Worm (Caenorhabditis elegans) whole organism, L2 larva: ENCODE results near the gene Y32H12A.6.

Experiments used
- F13H6.1 ChIP-seq: sonication (generic microtip); optimal IDR thresholded peaks from 2 replicates; lab custom pipeline; 2016; ENCODE audit warnings: missing genetic modification characterization, missing compliant biosample characterization
- Y55F3AM.14 ChIP-seq: fragments of 200-800 bp; sonication (Bioruptor generic); optimal IDR thresholded peaks from 2 replicates; lab custom pipeline; 2018; ENCODE audit warnings: mild to moderate bottlenecking, missing genetic modification characterization, missing compliant biosample characterization
- egl-27 ChIP-seq: sonication (generic microtip); optimal IDR thresholded peaks from 3 replicates; lab custom pipeline; 2017; ENCODE audit warnings: missing biosample characterization, missing genetic modification reagents, missing genetic modification characterization
- lin-39 ChIP-seq: fragments of 150-350 bp; optimal IDR thresholded peaks from 2 replicates; lab custom pipeline; 2014; ENCODE audit warnings: missing biosample characterization, missing genetic modification reagents, missing genetic modification characterization
- lsy-2 ChIP-seq, 2 experiments: fragments of 150-350 bp in 1 of 2; sonication (generic microtip) in 1 of 2; optimal IDR thresholded peaks; 2 replicates each; lab custom pipeline; 2014 to 2017; ENCODE audit warnings: missing biosample characterization in 2 of 2, missing genetic modification characterization in 2 of 2
- skn-1 ChIP-seq: sonication (generic microtip); optimal IDR thresholded peaks from 2 replicates; lab custom pipeline; 2017; ENCODE audit warnings: missing biosample characterization, missing genetic modification characterization
- snpc-4 ChIP-seq: fragments of 150-350 bp; optimal IDR thresholded peaks from 2 replicates; lab custom pipeline; 2014; ENCODE audit warnings: missing biosample characterization, missing genetic modification characterization
- zag-1 ChIP-seq: fragments of 150-350 bp; optimal IDR thresholded peaks from 2 replicates; lab custom pipeline; 2014; ENCODE audit warnings: missing biosample characterization, missing genetic modification characterization

- no peak for TF ChIP-seq lsy-2 (tag; optimal IDR thresholded peaks at IDR 0.05; lab: Kevin White, UChicago)
- no peak for TF ChIP-seq skn-1 (tag; lab: Kevin White, UChicago)
- TF ChIP-seq lin-39 (tag; lab: Kevin White, UChicago) = no peak
- no peak for TF ChIP-seq Y55F3AM.14 (GFP tag; lab: Kevin White, UChicago)
- no peak for TF ChIP-seq F13H6.1 (tag; lab: Kevin White, UChicago)
- no peak for TF ChIP-seq snpc-4 (tag; lab: Kevin White, UChicago)
- TF ChIP-seq zag-1 (tag; lab: Kevin White, UChicago) = no peak
- no peak for TF ChIP-seq egl-27
These were observed at the start of gene Y32H12A.6 for ce11 chrIII:5382073-5382472.
